Worm (Caenorhabditis elegans) whole organism, L4 larva: ENCODE measurements around the gene hlh-4.
A peak's percentile ranks its signal among the peaks of the same experiment; 100 is the strongest.

Experiments used
- aly-2 ChIP-seq: sonication (generic microtip); optimal IDR thresholded peaks from 2 replicates; lab custom pipeline; 2018; ENCODE audit warnings: missing biosample characterization, missing genetic modification characterization
- ceh-82 ChIP-seq: sonication (generic microtip); optimal IDR thresholded peaks from 2 replicates; lab custom pipeline; 2017; ENCODE audit warnings: missing biosample characterization, missing genetic modification characterization
- fos-1 ChIP-seq: fragments of 150-350 bp; optimal IDR thresholded peaks from 2 replicates; lab custom pipeline; 2014; ENCODE audit warnings: missing biosample characterization, missing genetic modification characterization
- lin-13 ChIP-seq: fragments of 150-350 bp; optimal IDR thresholded peaks from 2 replicates; lab custom pipeline; 2014; ENCODE audit warnings: missing biosample characterization, missing genetic modification reagents, missing genetic modification characterization
- lin-39 ChIP-seq: fragments of 150-350 bp; optimal IDR thresholded peaks from 2 replicates; lab custom pipeline; 2014; ENCODE audit warnings: missing biosample characterization, missing genetic modification reagents, missing genetic modification characterization
- lsy-2 ChIP-seq, 2 experiments: fragments of 150-350 bp in 1 of 2; sonication (generic microtip) in 1 of 2; optimal IDR thresholded peaks; 2 replicates each; lab custom pipeline; 2014 to 2017; ENCODE audit warnings: missing biosample characterization in 2 of 2, missing genetic modification characterization in 2 of 2
- mep-1 ChIP-seq: fragments of 150-350 bp; sonication (generic microtip); optimal IDR thresholded peaks from 3 replicates; lab custom pipeline; 2014; ENCODE audit warnings: missing biosample characterization, missing genetic modification characterization
- mxl-3 ChIP-seq: fragments of 200-800 bp; sonication (Bioruptor generic); optimal IDR thresholded peaks from 2 replicates; lab custom pipeline; 2018; ENCODE audit warnings: mild to moderate bottlenecking, missing genetic modification characterization, missing compliant biosample characterization
- nhr-11 ChIP-seq: fragments of 150-350 bp; optimal IDR thresholded peaks from 2 replicates; lab custom pipeline; 2014; ENCODE audit warnings: missing biosample characterization, missing genetic modification characterization
- nhr-28 ChIP-seq: fragments of 150-350 bp; optimal IDR thresholded peaks from 2 replicates; lab custom pipeline; 2014; ENCODE audit warnings: missing biosample characterization, missing genetic modification characterization

DNA sequence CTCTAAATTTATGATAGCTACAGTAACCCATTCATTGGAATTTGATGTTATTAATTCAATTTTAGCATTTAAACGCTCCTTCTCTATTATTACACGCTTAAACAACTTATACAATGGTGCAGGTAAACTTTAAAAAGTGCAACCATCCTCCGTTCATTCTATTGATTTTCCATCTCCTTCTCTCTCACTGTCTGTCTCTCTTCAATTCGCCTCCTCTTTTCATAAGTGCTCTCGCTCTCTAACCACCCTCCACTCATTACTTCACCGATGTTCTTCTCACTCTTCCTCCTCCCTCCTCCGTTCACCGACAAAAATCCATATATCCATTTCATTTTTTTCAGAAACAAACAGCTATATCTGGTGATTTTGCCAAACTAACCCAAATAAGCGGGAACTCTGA is 27.3 kb upstream of the hlh-4 start, which contains the start of gene cbp-1:
- TF ChIP-seq nhr-28 (peak; percentile 20), aly-2 (tag; lab: Kevin White, UChicago) (no peak), fos-1 (tag; lab: Kevin White, UChicago) (no peak), lin-39 (tag; lab: Kevin White, UChicago) (no peak), ceh-82 (tag; lab: Kevin White, UChicago) (no peak), lsy-2 (tag; optimal IDR thresholded peaks at IDR 0.05; lab: Kevin White, UChicago) (peak; percentile 4 to 70), nhr-11 (no peak), lin-13 (GFP tag; lab: Kevin White, UChicago) (no peak), mep-1 (peak; percentile 20), mxl-3 (no peak)
